Fruit fly (Drosophila melanogaster) whole organism, prepupa: Measurements from ENCODE around the gene Cks85A.

Experiments
- Blimp-1 ChIP-seq: fragments of 200-800 bp; sonication (Bioruptor generic); optimal IDR thresholded peaks from 3 replicates; lab custom pipeline; 2017; ENCODE audit warnings: missing biosample characterization, missing genetic modification characterization, mild to moderate bottlenecking, moderate library complexity, missing genetic modification reagents
- CG10631 ChIP-seq: fragments of 200-800 bp; sonication (Bioruptor generic); optimal IDR thresholded peaks from 2 replicates; lab custom pipeline; 2016; ENCODE audit warnings: missing biosample characterization, missing genetic modification characterization
- CG10669 ChIP-seq: fragments of 200-800 bp; sonication (Bioruptor generic); optimal IDR thresholded peaks from 3 replicates; lab custom pipeline; 2018; ENCODE audit warnings: missing biosample characterization, mild to moderate bottlenecking, missing genetic modification characterization, moderate library complexity
- CG11294 ChIP-seq: fragments of 200-800 bp; sonication (Bioruptor generic); IDR thresholded peaks from 2 replicates; pipeline ENCODE4 v1.3.6; 2022; ENCODE audit warnings: missing biosample characterization, missing genetic modification characterization
- CG11902 ChIP-seq: fragments of 200-800 bp; sonication (Bioruptor generic); optimal IDR thresholded peaks from 3 replicates; lab custom pipeline; 2016; ENCODE audit warnings: missing biosample characterization, missing genetic modification characterization
- CG16779 ChIP-seq: fragments of 200-800 bp; sonication (Bioruptor generic); optimal IDR thresholded peaks from 3 replicates; lab custom pipeline; 2017; ENCODE audit warnings: missing biosample characterization, mild to moderate bottlenecking, missing genetic modification characterization
- CG3032 ChIP-seq: fragments of 200-800 bp; optimal IDR thresholded peaks from 2 replicates; lab custom pipeline; 2019; ENCODE audit warnings: missing biosample characterization, mild to moderate bottlenecking, missing genetic modification characterization, moderate library complexity
- CG32006 ChIP-seq: fragments of 200-800 bp; sonication (Bioruptor generic); optimal IDR thresholded peaks from 3 replicates; lab custom pipeline; 2017; ENCODE audit warnings: missing biosample characterization, mild to moderate bottlenecking, missing genetic modification characterization
- CG34406 ChIP-seq: fragments of 200-800 bp; sonication (Bioruptor generic); optimal IDR thresholded peaks from 3 replicates; lab custom pipeline; 2016; ENCODE audit warnings: missing biosample characterization, missing genetic modification characterization
- CG4318 ChIP-seq: fragments of 200-800 bp; sonication (Bioruptor generic); optimal IDR thresholded peaks from 3 replicates; lab custom pipeline; 2017; ENCODE audit warnings: missing biosample characterization, mild to moderate bottlenecking, missing genetic modification characterization
- CG6163 ChIP-seq: fragments of 200-800 bp; sonication (Bioruptor generic); IDR thresholded peaks from 3 replicates; pipeline ENCODE4 v1.3.6; 2022; ENCODE audit warnings: missing biosample characterization, missing genetic modification characterization
- CG6276 ChIP-seq: fragments of 200-800 bp; sonication (Bioruptor generic); optimal IDR thresholded peaks from 2 replicates; lab custom pipeline; 2017; ENCODE audit warnings: missing biosample characterization, mild to moderate bottlenecking, missing genetic modification characterization
- CG6792 ChIP-seq: fragments of 200-800 bp; sonication (Bioruptor generic); optimal IDR thresholded peaks from 3 replicates; lab custom pipeline; 2016; ENCODE audit warnings: missing biosample characterization, missing genetic modification characterization
- CG6808 ChIP-seq: fragments of 200-800 bp; sonication (Bioruptor generic); optimal IDR thresholded peaks from 3 replicates; lab custom pipeline; 2017; ENCODE audit warnings: missing biosample characterization, missing genetic modification characterization, mild to moderate bottlenecking, moderate library complexity, missing genetic modification reagents
- CG6854 ChIP-seq: fragments of 200-800 bp; sonication (Bioruptor generic); optimal IDR thresholded peaks from 2 replicates; lab custom pipeline; 2017; ENCODE audit warnings: missing biosample characterization, mild to moderate bottlenecking, missing genetic modification characterization
- CG7368 ChIP-seq: fragments of 200-800 bp; sonication (Bioruptor generic); optimal IDR thresholded peaks from 3 replicates; lab custom pipeline; 2016; ENCODE audit warnings: missing biosample characterization, missing genetic modification characterization
- CG8119 ChIP-seq: fragments of 200-800 bp; sonication (Bioruptor generic); IDR thresholded peaks from 3 replicates; pipeline ENCODE4 v1.3.6; 2022; ENCODE audit warnings: missing biosample characterization, missing genetic modification characterization
- CG8319 ChIP-seq: fragments of 200-800 bp; sonication (Bioruptor generic); optimal IDR thresholded peaks from 3 replicates; lab custom pipeline; 2016; ENCODE audit warnings: missing biosample characterization, missing genetic modification characterization
- Eip75B ChIP-seq: fragments of 200-800 bp; sonication (Bioruptor generic); optimal IDR thresholded peaks from 3 replicates; lab custom pipeline; 2016; ENCODE audit warnings: missing biosample characterization, missing genetic modification characterization
- Eip78C ChIP-seq: fragments of 200-800 bp; sonication (Bioruptor generic); peaks from one replicate; lab custom pipeline; 2016; ENCODE audit warnings: missing biosample characterization, missing genetic modification characterization
- Eip93F ChIP-seq: fragments of 200-800 bp; sonication (Bioruptor generic); optimal IDR thresholded peaks from 2 replicates; lab custom pipeline; 2016; ENCODE audit warnings: missing biosample characterization, mild to moderate bottlenecking, missing genetic modification characterization
- Ets21C ChIP-seq: fragments of 200-800 bp; sonication (Bioruptor generic); optimal IDR thresholded peaks from 3 replicates; lab custom pipeline; 2016; ENCODE audit warnings: missing biosample characterization, missing genetic modification characterization
- Ets96B ChIP-seq: fragments of 200-800 bp; optimal IDR thresholded peaks from 2 replicates; lab custom pipeline; 2019; ENCODE audit warnings: missing biosample characterization, mild to moderate bottlenecking, missing genetic modification characterization, moderate library complexity
- Gug ChIP-seq: fragments of 200-800 bp; sonication (Bioruptor generic); IDR thresholded peaks from 2 replicates; pipeline ENCODE4 v1.3.6; 2022; ENCODE audit warnings: missing biosample characterization, missing genetic modification characterization
- Hr38 ChIP-seq: sonication (Bioruptor generic); optimal IDR thresholded peaks from 2 replicates; lab custom pipeline; 2016; ENCODE audit warnings: missing biosample characterization, missing genetic modification characterization
- Hr39 ChIP-seq: fragments of 200-800 bp; sonication (Bioruptor generic); optimal IDR thresholded peaks from 2 replicates; lab custom pipeline; 2016; ENCODE audit warnings: missing biosample characterization, missing genetic modification characterization
- Hr4 ChIP-seq: fragments of 200-800 bp; sonication (Bioruptor generic); optimal IDR thresholded peaks from 3 replicates; lab custom pipeline; 2016; ENCODE audit warnings: missing biosample characterization, missing genetic modification characterization
- Lpt ChIP-seq: fragments of 200-800 bp; sonication (Bioruptor generic); optimal IDR thresholded peaks from 3 replicates; lab custom pipeline; 2016; ENCODE audit warnings: missing biosample characterization, missing genetic modification characterization
- Met ChIP-seq: fragments of 200-800 bp; sonication (Bioruptor generic); optimal IDR thresholded peaks from 3 replicates; lab custom pipeline; 2016; ENCODE audit warnings: missing biosample characterization, missing genetic modification characterization
- OdsH ChIP-seq: fragments of 200-800 bp; sonication (Bioruptor generic); optimal IDR thresholded peaks from 3 replicates; lab custom pipeline; 2016; ENCODE audit warnings: missing biosample characterization, missing genetic modification characterization
- Smox ChIP-seq: fragments of 200-800 bp; sonication (Bioruptor generic); optimal IDR thresholded peaks from 3 replicates; lab custom pipeline; 2016; ENCODE audit warnings: missing biosample characterization, missing genetic modification characterization
- Sox14 ChIP-seq: fragments of 200-800 bp; sonication (Bioruptor generic); optimal IDR thresholded peaks from 3 replicates; lab custom pipeline; 2016; ENCODE audit warnings: missing biosample characterization, missing genetic modification characterization
- Sox15 ChIP-seq: fragments of 200-800 bp; sonication (Bioruptor generic); optimal IDR thresholded peaks from 3 replicates; lab custom pipeline; 2016; ENCODE audit warnings: missing biosample characterization, missing genetic modification characterization
- achi ChIP-seq: fragments of 200-800 bp; sonication (Bioruptor generic); optimal IDR thresholded peaks from 3 replicates; lab custom pipeline; 2016; ENCODE audit warnings: missing biosample characterization, missing genetic modification characterization
- cyc ChIP-seq: fragments of 200-800 bp; sonication (Bioruptor generic); optimal IDR thresholded peaks from 3 replicates; lab custom pipeline; 2016; ENCODE audit warnings: missing biosample characterization, missing genetic modification characterization
- dac ChIP-seq: fragments of 200-800 bp; sonication (Bioruptor generic); optimal IDR thresholded peaks from 2 replicates; lab custom pipeline; 2017; ENCODE audit warnings: missing biosample characterization, mild to moderate bottlenecking, missing genetic modification characterization
- dsx ChIP-seq: fragments of 200-800 bp; optimal IDR thresholded peaks from 3 replicates; lab custom pipeline; 2019; ENCODE audit warnings: missing biosample characterization, mild to moderate bottlenecking, missing genetic modification characterization, moderate library complexity; ENCODE audit not compliant: poor library complexity, severe bottlenecking
- fkh ChIP-seq: fragments of 200-800 bp; sonication (Bioruptor generic); optimal IDR thresholded peaks from 3 replicates; lab custom pipeline; 2017; ENCODE audit warnings: missing biosample characterization, mild to moderate bottlenecking, missing genetic modification characterization, moderate library complexity
- lz ChIP-seq: fragments of 200-800 bp; sonication (Bioruptor generic); optimal IDR thresholded peaks from 3 replicates; lab custom pipeline; 2016; ENCODE audit warnings: missing biosample characterization, missing genetic modification characterization
- net ChIP-seq: fragments of 200-800 bp; sonication (Bioruptor generic); optimal IDR thresholded peaks from 3 replicates; lab custom pipeline; 2016; ENCODE audit warnings: missing biosample characterization, missing genetic modification characterization
- salr ChIP-seq, 2 experiments: fragments of 200-800 bp; sonication (Bioruptor generic); optimal IDR thresholded peaks; 3 replicates each; lab custom pipeline; 2016 to 2018; ENCODE audit warnings: missing biosample characterization in 2 of 2, missing genetic modification characterization in 2 of 2, mild to moderate bottlenecking in 1 of 2
- spab ChIP-seq: fragments of 200-800 bp; sonication (Bioruptor generic); optimal IDR thresholded peaks from 2 replicates; lab custom pipeline; 2017; ENCODE audit warnings: missing biosample characterization, mild to moderate bottlenecking, missing genetic modification characterization, missing genetic modification reagents
- ss ChIP-seq, 2 experiments: fragments of 200-800 bp; sonication (Bioruptor generic); optimal IDR thresholded peaks; 2 replicates in 1 of 2; 3 replicates in 1 of 2; lab custom pipeline; 2017 to 2018; ENCODE audit warnings: mild to moderate bottlenecking in 2 of 2, missing biosample characterization in 2 of 2, missing genetic modification characterization in 2 of 2, moderate library complexity in 1 of 2
- svp ChIP-seq: fragments of 200-800 bp; sonication (Bioruptor generic); peaks from one replicate; lab custom pipeline; 2016; ENCODE audit warnings: missing biosample characterization, missing genetic modification characterization
- vri ChIP-seq: fragments of 200-800 bp; sonication (Bioruptor generic); optimal IDR thresholded peaks from 3 replicates; lab custom pipeline; 2016; ENCODE audit warnings: missing biosample characterization, mild to moderate bottlenecking, missing genetic modification characterization

The Cks85A gene

dm6 chr3R:8673803-8674234 lies 44.4 kb downstream of the Cks85A start, which contains the start of gene mRpL19 (continued):
- no peak for TF ChIP-seq CG8319 (GFP tag; lab: Kevin White, UChicago)
- no peak for TF ChIP-seq CG6163 (GFP tag; lab: Robert Waterston, UW)
- TF ChIP-seq fkh (GFP tag; lab: Kevin White, UChicago) = no peak
- no peak for TF ChIP-seq CG16779 (tag; lab: Kevin White, UChicago)
- TF ChIP-seq salr (GFP tag; optimal IDR thresholded peaks at IDR 0.05; lab: Kevin White, UChicago) = no peak
- TF ChIP-seq Hr4 (GFP tag; lab: Kevin White, UChicago) = peak; percentile 9
- TF ChIP-seq CG6276 (GFP tag; lab: Kevin White, UChicago) = no peak
- peak; percentile 13 for TF ChIP-seq OdsH (GFP tag; lab: Kevin White, UChicago)
- TF ChIP-seq CG4318 (GFP tag; lab: Kevin White, UChicago) = no peak
- no peak for TF ChIP-seq CG7368
- TF ChIP-seq cyc (GFP tag; lab: Kevin White, UChicago) = no peak
- no peak for TF ChIP-seq Hr39 (GFP tag; lab: Kevin White, UChicago)
- TF ChIP-seq spab (GFP tag; lab: Kevin White, UChicago) = no peak
- peak; percentile 30 for TF ChIP-seq Ets96B (tag; lab: Kevin White, UChicago)
- no peak for TF ChIP-seq lz
- TF ChIP-seq Lpt (GFP tag; lab: Kevin White, UChicago) = no peak
- TF ChIP-seq, all 60 proteins: peak for 12

- TF ChIP-seq CG10631 (peak; percentile 32), Hr38 (no peak), CG6854 (GFP tag; lab: Kevin White, UChicago) (no peak), CG6808 (GFP tag; lab: Kevin White, UChicago) (peak; percentile 28), Met (peak; percentile 63), dsx (no peak), CG6276 (GFP tag; lab: Kevin White, UChicago) (peak; percentile 4), CG8119 (GFP tag; lab: Robert Waterston, UW) (peak; percentile 67), CG3032 (tag; lab: Kevin White, UChicago) (peak; percentile 34), Sox15 (no peak), CG6792 (GFP tag; lab: Kevin White, UChicago) (peak; percentile 50), CG11902 (GFP tag; lab: Kevin White, UChicago) (peak; percentile 22), Eip78C (GFP tag; lab: Kevin White, UChicago) (peak; percentile 87), CG7368 (peak; percentile 73), CG11294 (GFP tag; lab: Robert Waterston, UW) (0 out of 2 replicates have a peak, but pooled peaks have one; percentile 34), CG16779 (tag; lab: Kevin White, UChicago) (peak; percentile 33), fkh (GFP tag; lab: Kevin White, UChicago) (peak; percentile 80), Smox (GFP tag; lab: Kevin White, UChicago) (peak; percentile 40), Eip75B (peak; percentile 58), OdsH (GFP tag; lab: Kevin White, UChicago) (peak; percentile 69), Gug (peak; percentile 27; the same call in 1 of the 2 replicates), Ets21C (GFP tag; lab: Kevin White, UChicago) (no peak), Hr39 (GFP tag; lab: Kevin White, UChicago) (peak; percentile 49), vri (GFP tag; lab: Kevin White, UChicago) (peak; percentile 36), CG8319 (GFP tag; lab: Kevin White, UChicago) (peak; percentile 37), CG4318 (GFP tag; lab: Kevin White, UChicago) (no peak), Sox14 (GFP tag; lab: Kevin White, UChicago) (peak; percentile 61), dac (no peak), Ets96B (tag; lab: Kevin White, UChicago) (no peak), CG34406 (GFP tag; lab: Kevin White, UChicago) (peak; percentile 37), CG32006 (GFP tag; lab: Kevin White, UChicago) (peak; percentile 51), Blimp-1 (GFP tag; lab: Kevin White, UChicago) (no peak), salr (GFP tag; optimal IDR thresholded peaks at IDR 0.05; lab: Kevin White, UChicago) (peak; percentile 15 to 33), net (GFP tag; lab: Kevin White, UChicago) (peak; percentile 54), ss (GFP tag; optimal IDR thresholded peaks at IDR 0.05; lab: Kevin White, UChicago) (peak in 1 of 2 experiments; percentile 66), svp (GFP tag; lab: Kevin White, UChicago) (peak; percentile 92), Eip93F (GFP tag; lab: Kevin White, UChicago) (no peak), achi (GFP tag; lab: Kevin White, UChicago) (peak; percentile 71), CG10669 (GFP tag; lab: Kevin White, UChicago) (peak; percentile 37)
Measured at dm6 chr3R:8670529-8671491, 47.4 kb downstream of the Cks85A start, which contains the start of gene p. p (minus strand) TSS chr3R:8670684.
